Worm (Caenorhabditis elegans): Measurements from ENCODE around the gene Y116A8C.30.

DNA sequence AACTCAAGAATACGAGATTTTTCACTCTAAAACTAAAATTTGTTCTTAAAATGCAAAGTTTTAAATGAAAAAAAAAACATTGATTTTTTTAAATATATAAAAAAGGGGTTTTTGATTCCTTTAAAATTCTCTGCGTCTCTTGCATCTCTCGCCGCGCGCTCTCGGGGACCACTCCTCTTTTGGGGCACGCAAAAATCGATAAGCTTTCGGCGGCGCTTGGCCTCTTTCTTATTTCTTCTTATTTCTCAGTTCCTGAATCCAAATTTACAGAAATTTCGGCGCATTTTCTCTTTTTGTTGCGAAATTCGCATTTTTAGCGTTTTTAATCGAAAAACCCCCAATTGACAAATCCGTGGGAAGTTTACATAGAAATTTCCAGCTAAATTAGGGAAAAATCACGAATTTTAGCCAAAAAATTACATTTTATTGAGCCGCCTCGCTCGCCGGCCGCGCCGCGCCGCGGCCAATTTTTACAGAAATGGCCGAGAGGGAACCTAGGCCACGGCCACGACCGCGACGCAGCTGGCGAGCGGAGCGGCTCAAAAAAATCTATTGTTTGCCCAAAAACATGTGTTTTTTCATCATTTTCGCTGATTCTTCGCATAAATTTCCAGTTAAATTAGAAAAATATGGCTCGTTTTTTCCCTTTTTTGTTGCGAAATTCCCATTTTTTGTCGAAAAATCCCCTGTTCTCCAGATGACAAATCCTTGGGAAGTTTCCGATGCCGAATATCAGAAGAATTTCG, 15.6 kb upstream of the Y116A8C.30 start, which contains the start of gene itsn-1:
- TF ChIP-seq bed-1 (GFP tag; IDR thresholded peaks at IDR 0.05) (no peak), akir-1 (GFP tag; optimal IDR thresholded peaks at IDR 0.05) (no peak), B0019.2 (GFP tag; conservative IDR thresholded peaks at IDR 0.05) (no peak), zfh-2 (GFP tag; conservative IDR thresholded peaks at IDR 0.05) (peak; percentile 70; the same call in 1 of the 2 replicates), ceh-79 (tag; optimal IDR thresholded peaks at IDR 0.05) (no peak), nhr-90 (tag; optimal IDR thresholded peaks at IDR 0.05) (no peak), B0336.3 (GFP tag; IDR thresholded peaks at IDR 0.05) (no peak), ekl-4 (GFP tag; IDR thresholded peaks at IDR 0.05) (no peak), snpc-4 (GFP tag; optimal IDR thresholded peaks at IDR 0.05) (no peak), snpc-4 (tag; optimal IDR thresholded peaks at IDR 0.05) (peak in 1 of 4 experiments; percentile 57), nfya-1 (tag; optimal IDR thresholded peaks at IDR 0.05; ENCODE audit: borderline replicate concordance, insufficient read depth) (no peak), lsy-27 (tag; optimal IDR thresholded peaks at IDR 0.05; ENCODE audit: borderline replicate concordance, insufficient read depth) (no peak), ama-1 (optimal IDR thresholded peaks at IDR 0.05) (no peak), ama-1 (GFP tag; optimal IDR thresholded peaks at IDR 0.05) (no peak), sea-2 (GFP tag; IDR thresholded peaks at IDR 0.05) (no peak), unc-130 (GFP tag; optimal IDR thresholded peaks at IDR 0.05) (no peak)
